Worm (Caenorhabditis elegans) whole organism, mixed stage, embryonic: ENCODE measurements around the gene vha-13.

Experiments used
- M03D4.4 ChIP-seq: sonication (generic microtip); optimal IDR thresholded peaks from 2 replicates; lab custom pipeline; 2017; ENCODE audit warnings: mild to moderate bottlenecking, missing genetic modification characterization, missing compliant biosample characterization
- bed-3 ChIP-seq: fragments of 200-800 bp; sonication (Bioruptor generic); optimal IDR thresholded peaks from 3 replicates; lab custom pipeline; 2018; ENCODE audit warnings: mild to moderate bottlenecking, missing genetic modification characterization, moderate library complexity, missing compliant biosample characterization
- blmp-1 ChIP-seq: fragments of 150-350 bp; optimal IDR thresholded peaks from 2 replicates; lab custom pipeline; 2014; ENCODE audit warnings: missing biosample characterization, missing genetic modification characterization
- ceh-39 ChIP-seq: fragments of 150-350 bp; optimal IDR thresholded peaks from 2 replicates; lab custom pipeline; 2014; ENCODE audit warnings: missing biosample characterization, missing genetic modification characterization
- ceh-43 ChIP-seq: fragments of 200-800 bp; sonication (Bioruptor generic); optimal IDR thresholded peaks from 2 replicates; lab custom pipeline; 2018; ENCODE audit warnings: mild to moderate bottlenecking, missing genetic modification characterization, moderate library complexity, missing compliant biosample characterization
- ceh-83 ChIP-seq: fragments of 200-800 bp; sonication (Bioruptor generic); optimal IDR thresholded peaks from 2 replicates; lab custom pipeline; 2018; ENCODE audit warnings: mild to moderate bottlenecking, missing genetic modification characterization, missing compliant biosample characterization
- ces-1 ChIP-seq: fragments of 150-350 bp; optimal IDR thresholded peaks from 2 replicates; lab custom pipeline; 2014; ENCODE audit warnings: missing biosample characterization, missing genetic modification reagents, missing genetic modification characterization
- cnd-1 ChIP-seq: fragments of 200-800 bp; sonication (Bioruptor generic); optimal IDR thresholded peaks from 2 replicates; lab custom pipeline; 2018; ENCODE audit warnings: mild to moderate bottlenecking, missing genetic modification characterization, missing compliant biosample characterization
- drap-1 ChIP-seq: fragments of 200-800 bp; sonication (Bioruptor generic); optimal IDR thresholded peaks from 3 replicates; lab custom pipeline; 2018; ENCODE audit warnings: mild to moderate bottlenecking, missing genetic modification characterization, missing compliant biosample characterization
- elt-1 ChIP-seq: sonication (generic microtip); optimal IDR thresholded peaks from 2 replicates; lab custom pipeline; 2017; ENCODE audit warnings: missing genetic modification characterization, mild to moderate bottlenecking, missing compliant biosample characterization, antibody characterized with exemption, moderate library complexity, borderline replicate concordance; ENCODE audit not compliant: insufficient read depth
- elt-3 ChIP-seq: fragments of 150-350 bp; optimal IDR thresholded peaks from 2 replicates; lab custom pipeline; 2014; ENCODE audit warnings: missing biosample characterization, missing genetic modification characterization
- flh-1 ChIP-seq: fragments of 200-800 bp; sonication (Bioruptor generic); optimal IDR thresholded peaks from 2 replicates; lab custom pipeline; 2018; ENCODE audit warnings: mild to moderate bottlenecking, missing genetic modification characterization, moderate library complexity, missing compliant biosample characterization
- ham-2 ChIP-seq: fragments of 200-800 bp; sonication (Bioruptor generic); optimal IDR thresholded peaks from 2 replicates; lab custom pipeline; 2018; ENCODE audit warnings: mild to moderate bottlenecking, missing genetic modification characterization, missing compliant biosample characterization
- hlh-1 ChIP-seq: fragments of 150-350 bp; optimal IDR thresholded peaks from 2 replicates; lab custom pipeline; 2014; ENCODE audit warnings: missing biosample characterization, missing genetic modification reagents, missing genetic modification characterization
- lin-32 ChIP-seq: fragments of 200-800 bp; sonication (Bioruptor generic); optimal IDR thresholded peaks from 2 replicates; lab custom pipeline; 2018; ENCODE audit warnings: mild to moderate bottlenecking, missing genetic modification characterization, missing compliant biosample characterization
- lsy-2 ChIP-seq: fragments of 150-350 bp; optimal IDR thresholded peaks from 2 replicates; lab custom pipeline; 2014; ENCODE audit warnings: missing biosample characterization, missing genetic modification characterization
- mep-1 ChIP-seq: fragments of 150-350 bp; optimal IDR thresholded peaks from 2 replicates; lab custom pipeline; 2017; ENCODE audit warnings: missing biosample characterization, missing genetic modification reagents, missing genetic modification characterization, inconsistent platforms
- nhr-12 ChIP-seq: fragments of 150-350 bp; optimal IDR thresholded peaks from 2 replicates; lab custom pipeline; 2014; ENCODE audit warnings: missing biosample characterization, missing genetic modification characterization
- nhr-2 ChIP-seq: fragments of 150-350 bp; optimal IDR thresholded peaks from 2 replicates; lab custom pipeline; 2014; ENCODE audit warnings: missing biosample characterization, missing genetic modification characterization
- nhr-237 ChIP-seq: fragments of 150-350 bp; optimal IDR thresholded peaks from 2 replicates; lab custom pipeline; 2014; ENCODE audit warnings: missing biosample characterization, missing genetic modification characterization
- nhr-28 ChIP-seq: fragments of 150-350 bp; optimal IDR thresholded peaks from 2 replicates; lab custom pipeline; 2014; ENCODE audit warnings: missing biosample characterization, missing genetic modification characterization
- nhr-76 ChIP-seq: sonication (generic microtip); optimal IDR thresholded peaks from 2 replicates; lab custom pipeline; 2017; ENCODE audit warnings: missing biosample characterization, missing genetic modification characterization
- pha-4 ChIP-seq: fragments of 150-350 bp; optimal IDR thresholded peaks from 2 replicates; lab custom pipeline; 2018; ENCODE audit warnings: missing biosample characterization, missing genetic modification reagents, missing genetic modification characterization
- tbx-8 ChIP-seq: fragments of 200-800 bp; sonication (Bioruptor generic); optimal IDR thresholded peaks from 2 replicates; lab custom pipeline; 2018; ENCODE audit warnings: mild to moderate bottlenecking, missing genetic modification characterization, moderate library complexity, missing compliant biosample characterization
- unc-120 ChIP-seq: sonication (generic microtip); optimal IDR thresholded peaks from 2 replicates; lab custom pipeline; 2017; ENCODE audit warnings: missing genetic modification characterization, missing compliant biosample characterization; ENCODE audit not compliant: poor library complexity, severe bottlenecking
- unc-39 ChIP-seq: fragments of 150-350 bp; optimal IDR thresholded peaks from 2 replicates; lab custom pipeline; 2014; ENCODE audit warnings: missing biosample characterization, missing genetic modification characterization
- unc-62 ChIP-seq: fragments of 150-350 bp; optimal IDR thresholded peaks from 2 replicates; lab custom pipeline; 2014; ENCODE audit warnings: missing biosample characterization, missing genetic modification reagents, missing genetic modification characterization
- zip-8 ChIP-seq: fragments of 150-350 bp; optimal IDR thresholded peaks from 2 replicates; lab custom pipeline; 2014; ENCODE audit warnings: missing biosample characterization, missing genetic modification characterization
- ztf-11 ChIP-seq: fragments of 150-350 bp; optimal IDR thresholded peaks from 2 replicates; lab custom pipeline; 2014; ENCODE audit warnings: missing biosample characterization, missing genetic modification characterization

vha-13 gene

DNA sequence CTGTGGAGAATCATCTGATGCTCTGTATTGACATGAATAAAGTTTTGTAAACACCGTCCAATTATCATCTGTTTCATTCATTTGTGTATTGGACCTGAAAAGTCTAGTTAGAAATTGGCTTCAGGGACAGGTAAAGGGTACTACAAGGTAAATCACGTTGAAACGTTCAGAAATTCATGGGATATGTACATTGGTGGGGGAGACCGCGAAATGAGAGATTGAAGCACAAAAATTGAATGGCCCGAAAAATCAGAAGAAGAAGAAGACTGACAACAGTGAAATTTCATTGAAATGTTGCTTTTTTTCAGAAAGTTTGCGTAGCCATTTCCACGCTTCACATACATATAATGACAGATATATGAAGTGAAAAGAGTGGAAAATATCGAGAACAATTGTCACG lies 27.5 kb downstream of the vha-13 start, which contains the start of gene npr-43:
Gene npr-43 (minus strand): TSS at position 101 of the 400 bp plus-strand sequence.
- no peak for TF ChIP-seq nhr-76 (tag; lab: Kevin White, UChicago)
- no peak for TF ChIP-seq flh-1
- no peak for TF ChIP-seq ceh-43 (GFP tag; lab: Kevin White, UChicago)
- no peak for TF ChIP-seq pha-4
- no peak for TF ChIP-seq zip-8
- no peak for TF ChIP-seq lin-32 (GFP tag; lab: Kevin White, UChicago)
- TF ChIP-seq lsy-2 (tag; lab: Kevin White, UChicago), result no peak
- TF ChIP-seq nhr-12, result no peak
- no peak for TF ChIP-seq drap-1 (GFP tag; lab: Kevin White, UChicago)
- no peak for TF ChIP-seq hlh-1 (tag; lab: Kevin White, UChicago)
- no peak for TF ChIP-seq nhr-28
- TF ChIP-seq ceh-83 (GFP tag; lab: Kevin White, UChicago), result no peak
- no peak for TF ChIP-seq ham-2 (GFP tag; lab: Kevin White, UChicago)
- no peak for TF ChIP-seq tbx-8
- TF ChIP-seq elt-1 (tag; lab: Kevin White, UChicago), result no peak
- TF ChIP-seq unc-62 (GFP tag; lab: Kevin White, UChicago), result no peak
- no peak for TF ChIP-seq ztf-11
- TF ChIP-seq blmp-1 (tag; lab: Kevin White, UChicago), result no peak
- TF ChIP-seq M03D4.4 (tag; lab: Kevin White, UChicago), result no peak

DNA sequence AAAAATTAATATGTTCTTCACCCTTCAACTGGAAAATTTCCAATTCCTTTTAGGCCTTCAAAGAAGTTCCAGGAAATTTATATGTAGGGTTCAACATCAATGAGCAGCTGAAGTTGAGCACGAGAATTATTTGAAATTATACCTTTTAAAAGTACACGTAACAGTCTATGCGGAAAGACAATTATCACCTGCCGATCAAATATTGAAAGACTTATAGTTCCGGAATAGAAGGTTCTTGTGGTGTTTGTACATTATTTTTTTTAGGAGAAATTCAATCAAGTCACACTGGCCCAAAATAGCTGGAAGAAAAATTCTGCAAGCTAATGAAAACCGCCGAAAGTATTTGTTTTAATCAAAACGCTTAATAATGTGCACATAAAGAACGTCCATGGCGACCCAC lies 28.7 kb downstream of the vha-13 start:
- TF ChIP-seq mep-1 (tag; lab: Kevin White, UChicago) (no peak), nhr-237 (tag; lab: Kevin White, UChicago) (no peak), lin-32 (GFP tag; lab: Kevin White, UChicago) (no peak), lsy-2 (tag; lab: Kevin White, UChicago) (no peak)

DNA sequence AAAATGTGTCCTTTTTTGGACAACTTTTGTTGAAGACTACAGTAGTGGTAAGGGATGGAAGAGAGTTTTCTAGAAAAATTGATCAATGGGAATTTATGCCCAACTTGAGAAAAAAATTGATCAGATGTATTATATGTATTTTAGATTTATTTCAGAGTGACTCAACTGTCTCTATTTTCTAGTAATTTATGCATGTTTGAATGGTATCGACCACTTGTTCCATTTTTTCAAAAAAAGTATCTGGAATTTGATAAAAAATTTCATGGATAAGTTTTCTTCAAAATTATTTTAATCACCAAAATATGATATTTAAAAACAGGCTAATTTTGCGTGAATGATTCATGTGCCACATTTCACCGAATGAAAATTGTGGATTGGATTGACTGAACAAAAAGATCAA lies 40.3 kb downstream of the vha-13 start, which contains the start of gene C15H11.10:
Gene C15H11.10 (plus strand): TSS at position 301 of the 400 bp plus-strand sequence.
- no peak for TF ChIP-seq tbx-8
- no peak for TF ChIP-seq ceh-39 (tag; lab: Kevin White, UChicago)
- TF ChIP-seq ceh-83 (GFP tag; lab: Kevin White, UChicago), result no peak
- TF ChIP-seq mep-1 (tag; lab: Kevin White, UChicago), result no peak
- no peak for TF ChIP-seq pha-4

ce11 chrV:14393504-14393903 lies 42.0 kb downstream of the vha-13 start, which contains the start of gene C15H11.1:
Gene C15H11.1 (plus strand): TSS chrV:14393804.
- no peak for TF ChIP-seq ces-1 (GFP tag; lab: Kevin White, UChicago)
- no peak for TF ChIP-seq ceh-39 (tag; lab: Kevin White, UChicago)
- no peak for TF ChIP-seq nhr-2 (tag; lab: Kevin White, UChicago)
- TF ChIP-seq ceh-83 (GFP tag; lab: Kevin White, UChicago), result no peak
- TF ChIP-seq mep-1 (tag; lab: Kevin White, UChicago), result no peak
- no peak for TF ChIP-seq hlh-1 (tag; lab: Kevin White, UChicago)
- TF ChIP-seq bed-3 (GFP tag; lab: Kevin White, UChicago), result no peak
- TF ChIP-seq unc-120, result no peak
- no peak for TF ChIP-seq cnd-1 (tag; lab: Kevin White, UChicago)
- no peak for TF ChIP-seq unc-39 (tag; lab: Kevin White, UChicago)
- TF ChIP-seq blmp-1 (tag; lab: Kevin White, UChicago), result no peak
- no peak for TF ChIP-seq nhr-76 (tag; lab: Kevin White, UChicago)

DNA sequence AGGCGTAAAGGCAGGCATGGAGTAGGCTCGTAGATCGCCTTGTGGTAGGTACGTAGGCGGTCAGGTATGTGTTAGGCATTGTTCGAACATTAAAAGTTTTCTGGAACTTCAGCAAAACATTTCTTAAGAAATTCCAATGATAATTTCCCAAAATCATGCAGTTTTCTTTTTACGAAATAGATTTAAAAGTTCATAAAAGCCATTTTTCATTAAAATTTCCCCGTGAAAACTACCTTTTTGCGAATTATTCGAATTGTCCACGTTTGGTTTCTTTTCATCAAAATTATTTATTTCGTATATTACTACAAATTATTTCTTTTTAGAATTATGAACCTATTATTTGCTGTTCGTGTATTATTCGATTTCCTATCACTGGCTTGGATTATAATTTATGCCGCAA lies 43.2 kb downstream of the vha-13 start, which contains the start of gene C15H11.13:
Gene C15H11.13 (plus strand): TSS at position 301 of the 400 bp plus-strand sequence.
- TF ChIP-seq ceh-43 (GFP tag; lab: Kevin White, UChicago) (no peak), elt-1 (tag; lab: Kevin White, UChicago) (no peak), flh-1 (no peak), mep-1 (tag; lab: Kevin White, UChicago) (no peak), nhr-28 (no peak), elt-3 (tag; lab: Kevin White, UChicago) (no peak), ham-2 (GFP tag; lab: Kevin White, UChicago) (no peak), nhr-76 (tag; lab: Kevin White, UChicago) (no peak), blmp-1 (tag; lab: Kevin White, UChicago) (no peak), zip-8 (no peak), drap-1 (GFP tag; lab: Kevin White, UChicago) (no peak), unc-62 (GFP tag; lab: Kevin White, UChicago) (no peak), M03D4.4 (tag; lab: Kevin White, UChicago) (no peak), hlh-1 (tag; lab: Kevin White, UChicago) (no peak), ces-1 (GFP tag; lab: Kevin White, UChicago) (no peak)
